Worm (Caenorhabditis elegans) whole organism, L2 larva: Measurements from ENCODE around the gene chtl-1.

ENCODE experiments used
- aly-2 ChIP-seq: fragments of 150-350 bp; optimal IDR thresholded peaks from 2 replicates; lab custom pipeline; 2014; ENCODE audit warnings: missing biosample characterization, missing genetic modification characterization
- ama-1 ChIP-seq: fragments of 150-350 bp; optimal IDR thresholded peaks from 2 replicates; lab custom pipeline; 2018; ENCODE audit warnings: inconsistent platforms
- ceh-16 ChIP-seq: fragments of 150-350 bp; optimal IDR thresholded peaks from 2 replicates; lab custom pipeline; 2014; ENCODE audit warnings: missing biosample characterization, missing genetic modification characterization
- nhr-11 ChIP-seq: fragments of 150-350 bp; optimal IDR thresholded peaks from 2 replicates; lab custom pipeline; 2014; ENCODE audit warnings: missing biosample characterization, missing genetic modification characterization
- nhr-237 ChIP-seq: fragments of 150-350 bp; optimal IDR thresholded peaks from 2 replicates; lab custom pipeline; 2014; ENCODE audit warnings: missing biosample characterization, missing genetic modification characterization
- skn-1 ChIP-seq: sonication (generic microtip); optimal IDR thresholded peaks from 2 replicates; lab custom pipeline; 2017; ENCODE audit warnings: missing biosample characterization, missing genetic modification characterization
- ztf-11 ChIP-seq: sonication (generic microtip); optimal IDR thresholded peaks from 2 replicates; lab custom pipeline; 2017; ENCODE audit warnings: missing biosample characterization, missing genetic modification characterization

DNA sequence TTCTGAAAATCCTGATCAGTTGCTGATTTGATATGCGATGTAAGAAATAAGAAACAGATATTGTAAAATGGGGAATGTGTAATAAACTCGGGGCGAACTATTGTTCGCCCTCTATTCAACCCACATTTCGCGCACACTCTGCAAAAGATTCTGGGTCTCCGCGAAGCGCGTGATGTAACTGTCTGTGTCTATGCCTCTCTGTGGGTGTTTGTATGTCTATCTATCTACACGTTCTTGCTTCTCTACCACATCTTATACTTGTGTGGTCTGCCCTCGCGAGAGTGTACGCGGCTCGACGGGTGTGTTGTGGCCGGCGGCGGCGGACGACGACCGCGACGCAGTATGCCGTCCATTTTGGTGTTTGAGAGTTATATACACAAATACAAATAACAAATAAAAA lies 27.6 kb downstream of the chtl-1 start:
- no peak for TF ChIP-seq skn-1 (tag; lab: Kevin White, UChicago)
- TF ChIP-seq ama-1 = no peak
- no peak for TF ChIP-seq ztf-11 (tag; lab: Kevin White, UChicago)
- TF ChIP-seq aly-2 (tag; lab: Kevin White, UChicago) = no peak
- TF ChIP-seq ceh-16 (tag; lab: Kevin White, UChicago) = no peak
- TF ChIP-seq nhr-237 (tag; lab: Kevin White, UChicago) = no peak
- no peak for TF ChIP-seq nhr-11 (tag; lab: Kevin White, UChicago)
